Fruit fly (Drosophila melanogaster) whole organism, embryonic: ENCODE measurements around the gene Shmt.

ENCODE experiments used
- Antp ChIP-seq: fragments of 200-800 bp; sonication (Bioruptor generic); optimal IDR thresholded peaks from 3 replicates; lab custom pipeline; 2016; ENCODE audit warnings: missing biosample characterization, missing genetic modification characterization
- B-H2 ChIP-seq: fragments of 200-800 bp; sonication (Bioruptor generic); optimal IDR thresholded peaks from 2 replicates; lab custom pipeline; 2018; ENCODE audit warnings: missing biosample characterization, mild to moderate bottlenecking, missing genetic modification characterization
- CG10147 ChIP-seq: fragments of 200-800 bp; sonication (Bioruptor generic); optimal IDR thresholded peaks from 2 replicates; lab custom pipeline; 2019; ENCODE audit warnings: missing biosample characterization, mild to moderate bottlenecking, missing genetic modification characterization, moderate library complexity
- CG11723 ChIP-seq: fragments of 200-800 bp; sonication (Bioruptor generic); optimal IDR thresholded peaks from 2 replicates; lab custom pipeline; 2017; ENCODE audit warnings: missing biosample characterization, mild to moderate bottlenecking, missing genetic modification characterization
- CG1233 ChIP-seq: fragments of 200-800 bp; sonication (Bioruptor generic); optimal IDR thresholded peaks from 4 replicates; lab custom pipeline; 2018; ENCODE audit warnings: missing biosample characterization, mild to moderate bottlenecking, missing genetic modification characterization
- CG12942 ChIP-seq: fragments of 200-800 bp; sonication (Bioruptor generic); optimal IDR thresholded peaks from 3 replicates; lab custom pipeline; 2016; ENCODE audit warnings: missing biosample characterization, missing genetic modification characterization
- CG13123 ChIP-seq: fragments of 200-800 bp; sonication (Bioruptor generic); optimal IDR thresholded peaks from 2 replicates; lab custom pipeline; 2016; ENCODE audit warnings: missing biosample characterization, missing genetic modification characterization
- CG13775 ChIP-seq: fragments of 200-800 bp; sonication (Bioruptor generic); optimal IDR thresholded peaks from 3 replicates; lab custom pipeline; 2017; ENCODE audit warnings: missing biosample characterization, mild to moderate bottlenecking, missing genetic modification characterization
- CG13894 ChIP-seq: fragments of 200-800 bp; sonication (Bioruptor generic); optimal IDR thresholded peaks from 3 replicates; lab custom pipeline; 2018; ENCODE audit warnings: missing biosample characterization, mild to moderate bottlenecking, missing genetic modification characterization, moderate library complexity
- CG14965 ChIP-seq: fragments of 200-800 bp; sonication (Bioruptor generic); optimal IDR thresholded peaks from 2 replicates; lab custom pipeline; 2016; ENCODE audit warnings: missing biosample characterization, missing genetic modification characterization, borderline replicate concordance
- CG15479 ChIP-seq: fragments of 200-800 bp; sonication (Bioruptor generic); optimal IDR thresholded peaks from 3 replicates; lab custom pipeline; 2019; ENCODE audit warnings: missing biosample characterization, mild to moderate bottlenecking, missing genetic modification characterization, moderate library complexity
- CG1603 ChIP-seq: fragments of 200-800 bp; sonication (Bioruptor generic); optimal IDR thresholded peaks from 2 replicates; lab custom pipeline; 2019; ENCODE audit warnings: missing biosample characterization, mild to moderate bottlenecking, missing genetic modification characterization, moderate library complexity
- CG31365 ChIP-seq: fragments of 200-800 bp; sonication (Bioruptor generic); optimal IDR thresholded peaks from 2 replicates; lab custom pipeline; 2018; ENCODE audit warnings: missing biosample characterization, mild to moderate bottlenecking, missing genetic modification characterization
- CG5953 ChIP-seq: fragments of 200-800 bp; sonication (Bioruptor generic); IDR thresholded peaks from 2 replicates; pipeline ENCODE4 v1.3.6; 2022; ENCODE audit warnings: missing biosample characterization, missing genetic modification characterization
- CG6683 ChIP-seq: fragments of 200-800 bp; sonication (Bioruptor generic); optimal IDR thresholded peaks from 2 replicates; lab custom pipeline; 2017; ENCODE audit warnings: missing biosample characterization, mild to moderate bottlenecking, missing genetic modification characterization, missing genetic modification reagents
- CG8089 ChIP-seq: fragments of 200-800 bp; sonication (Bioruptor generic); optimal IDR thresholded peaks from 3 replicates; lab custom pipeline; 2016; ENCODE audit warnings: missing biosample characterization, missing genetic modification characterization
- CG8944 ChIP-seq: fragments of 200-800 bp; sonication (Bioruptor generic); optimal IDR thresholded peaks from 3 replicates; lab custom pipeline; 2016; ENCODE audit warnings: missing biosample characterization, missing genetic modification characterization
- CHES-1-like ChIP-seq: fragments of 200-800 bp; sonication (Bioruptor generic); optimal IDR thresholded peaks from 2 replicates; lab custom pipeline; 2016; ENCODE audit warnings: missing biosample characterization, missing genetic modification characterization
- CoRest ChIP-seq: fragments of 200-800 bp; sonication (Bioruptor generic); optimal IDR thresholded peaks from 3 replicates; lab custom pipeline; 2018; ENCODE audit warnings: missing biosample characterization, mild to moderate bottlenecking, missing genetic modification characterization, moderate library complexity
- D19B ChIP-seq: fragments of 200-800 bp; sonication (Bioruptor generic); optimal IDR thresholded peaks from 2 replicates; lab custom pipeline; 2017; ENCODE audit warnings: missing biosample characterization, mild to moderate bottlenecking, missing genetic modification characterization
- Dbx ChIP-seq: fragments of 200-800 bp; sonication (Bioruptor generic); IDR thresholded peaks from 3 replicates; pipeline ENCODE4 v1.3.6; 2022; ENCODE audit warnings: missing biosample characterization, missing genetic modification characterization
- Drgx ChIP-seq: fragments of 200-800 bp; sonication (Bioruptor generic); IDR thresholded peaks from 2 replicates; pipeline ENCODE4 v1.3.6; 2022; ENCODE audit warnings: missing biosample characterization, missing genetic modification characterization
- Eip74EF ChIP-seq, 2 experiments: fragments of 200-800 bp in 1 of 2; fragments of >200 bp in 1 of 2; sonication (Bioruptor generic) in 1 of 2; optimal IDR thresholded peaks; 2 replicates each; lab custom pipeline; 2017 to 2019; ENCODE audit warnings: missing biosample characterization in 2 of 2, missing genetic modification characterization in 2 of 2, mild to moderate bottlenecking in 1 of 2, moderate library complexity in 1 of 2
- Hr39 ChIP-seq: fragments of >200 bp; optimal IDR thresholded peaks from 2 replicates; lab custom pipeline; 2017
- Pdp1 ChIP-seq, 2 experiments: fragments of 200-800 bp; sonication (Bioruptor generic); optimal IDR thresholded peaks; 3 replicates each; lab custom pipeline; 2016; ENCODE audit warnings: missing biosample characterization in 2 of 2, missing genetic modification characterization in 2 of 2, mild to moderate bottlenecking in 1 of 2, moderate library complexity in 1 of 2
- Ptx1 ChIP-seq: fragments of 200-800 bp; sonication (Bioruptor generic); IDR thresholded peaks from 2 replicates; pipeline ENCODE4 v1.3.6; 2022; ENCODE audit warnings: missing biosample characterization, missing genetic modification characterization
- Spps ChIP-seq: fragments of 200-800 bp; sonication (Bioruptor generic); optimal IDR thresholded peaks from 2 replicates; lab custom pipeline; 2018; ENCODE audit warnings: missing biosample characterization, mild to moderate bottlenecking, missing genetic modification characterization
- Sry-β ChIP-seq: fragments of 200-800 bp; sonication (Bioruptor generic); optimal IDR thresholded peaks from 2 replicates; lab custom pipeline; 2018; ENCODE audit warnings: missing biosample characterization, mild to moderate bottlenecking, missing genetic modification characterization, moderate library complexity
- Trl ChIP-seq, 3 experiments: fragments of >200 bp in 2 of 3; fragments of 200-800 bp in 1 of 3; sonication (Bioruptor generic) in 1 of 3; optimal IDR thresholded peaks; 2 replicates in 1 of 3; 3 replicates in 2 of 3; lab custom pipeline; 2016 to 2017; ENCODE audit warnings: missing biosample characterization in 1 of 3, missing genetic modification characterization in 1 of 3
- Usf ChIP-seq: fragments of 200-800 bp; sonication (Bioruptor generic); optimal IDR thresholded peaks from 2 replicates; lab custom pipeline; 2017; ENCODE audit warnings: missing genotype, missing biosample characterization, missing genetic modification characterization
- Xrp1 ChIP-seq: fragments of 200-800 bp; sonication (Bioruptor generic); IDR thresholded peaks from 2 replicates; pipeline ENCODE4 v1.3.6; 2022; ENCODE audit warnings: missing biosample characterization, missing genetic modification characterization
- ash1 ChIP-seq: fragments of 200-800 bp; sonication (Bioruptor generic); optimal IDR thresholded peaks from 2 replicates; lab custom pipeline; 2018; ENCODE audit warnings: missing biosample characterization, mild to moderate bottlenecking, missing genetic modification characterization
- cas ChIP-seq: fragments of 200-800 bp; sonication (Bioruptor generic); IDR thresholded peaks from 2 replicates; pipeline ENCODE4 v1.3.6; 2022; ENCODE audit warnings: missing biosample characterization, missing genetic modification characterization
- chinmo ChIP-seq: fragments of 200-800 bp; sonication (Bioruptor generic); IDR thresholded peaks from 4 replicates; pipeline ENCODE4 v1.3.6; 2022; ENCODE audit warnings: missing biosample characterization, missing genetic modification characterization; ENCODE audit not compliant: partially characterized antibody
- dpn ChIP-seq, 2 experiments: fragments of 200-800 bp; sonication (Bioruptor generic); optimal IDR thresholded peaks; 3 replicates each; lab custom pipeline; 2016; ENCODE audit warnings: missing biosample characterization in 2 of 2, missing genetic modification characterization in 2 of 2
- ems ChIP-seq: fragments of 200-800 bp; sonication (Bioruptor generic); optimal IDR thresholded peaks from 3 replicates; lab custom pipeline; 2016; ENCODE audit warnings: missing biosample characterization, missing genetic modification characterization
- fd96Cb ChIP-seq: fragments of 200-800 bp; sonication (Bioruptor generic); optimal IDR thresholded peaks from 2 replicates; lab custom pipeline; 2018; ENCODE audit warnings: missing biosample characterization, mild to moderate bottlenecking, missing genetic modification characterization, moderate library complexity
- gfzf ChIP-seq: fragments of 200-800 bp; sonication (Bioruptor generic); optimal IDR thresholded peaks from 2 replicates; lab custom pipeline; 2016; ENCODE audit warnings: missing biosample characterization, mild to moderate bottlenecking, missing genetic modification characterization, moderate library complexity
- lola ChIP-seq, 3 experiments: fragments of >200 bp in 2 of 3; fragments of 200-800 bp in 1 of 3; sonication (Bioruptor generic) in 1 of 3; optimal IDR thresholded peaks; 2 replicates each; lab custom pipeline; 2017 to 2019; ENCODE audit warnings: missing biosample characterization in 3 of 3, missing genetic modification characterization in 3 of 3, mild to moderate bottlenecking in 1 of 3, moderate library complexity in 1 of 3
- org-1 ChIP-seq: fragments of 200-800 bp; sonication (Bioruptor generic); optimal IDR thresholded peaks from 2 replicates; lab custom pipeline; 2017; ENCODE audit warnings: missing biosample characterization, missing genetic modification characterization
- p53 ChIP-seq: fragments of 200-800 bp; sonication (Bioruptor generic); optimal IDR thresholded peaks from 2 replicates; lab custom pipeline; 2016; ENCODE audit warnings: missing biosample characterization, missing genetic modification characterization
- pan ChIP-seq, 4 experiments: fragments of >200 bp in 3 of 4; fragments of 200-800 bp in 1 of 4; sonication (Bioruptor generic) in 1 of 4; optimal IDR thresholded peaks in 3 of 4; IDR thresholded peaks in 1 of 4; 2 replicates each; pipeline versions ENCODE4 v1.3.6 to Lab custom; 2017 to 2022; ENCODE audit warnings: missing biosample characterization in 2 of 4, missing genetic modification characterization in 2 of 4, mixed read lengths in 1 of 4
- pzg ChIP-seq: fragments of 200-800 bp; sonication (Bioruptor generic); optimal IDR thresholded peaks from 3 replicates; lab custom pipeline; 2018; ENCODE audit warnings: missing biosample characterization, mild to moderate bottlenecking, missing genetic modification characterization, moderate library complexity
- ro ChIP-seq: fragments of 200-800 bp; sonication (Bioruptor generic); IDR thresholded peaks from 2 replicates; pipeline ENCODE4 v1.3.6; 2022; ENCODE audit warnings: missing biosample characterization, missing genetic modification characterization
- seq ChIP-seq: fragments of 200-800 bp; sonication (Bioruptor generic); IDR thresholded peaks from 2 replicates; pipeline ENCODE4 v1.3.6; 2022; ENCODE audit warnings: missing biosample characterization, missing genetic modification characterization
- tx ChIP-seq: fragments of 200-800 bp; sonication (Bioruptor generic); optimal IDR thresholded peaks from 2 replicates; lab custom pipeline; 2016; ENCODE audit warnings: missing biosample characterization, missing genetic modification characterization
- vnd ChIP-seq: fragments of 200-800 bp; sonication (Bioruptor generic); IDR thresholded peaks from 3 replicates; pipeline ENCODE4 v1.3.6; 2022; ENCODE audit warnings: missing biosample characterization, missing genetic modification characterization; ENCODE audit not compliant: partially characterized antibody

Gene Shmt

dm6 chrX:5880139-5880924 is 36.3 kb downstream of the Shmt start (continued):
- TF ChIP-seq CG10147 (GFP tag; lab: Kevin White, UChicago), result peak; percentile 34
- peak; percentile 17 for TF ChIP-seq CG8944 (GFP tag; lab: Kevin White, UChicago)
- peak in 1 of 2 experiments; percentile 76 for TF ChIP-seq Eip74EF (GFP tag; optimal IDR thresholded peaks at IDR 0.05; lab: Kevin White, UChicago)
- TF ChIP-seq ro (GFP tag; lab: Robert Waterston, UW), result no peak
- no peak for TF ChIP-seq CG14965 (GFP tag; lab: Kevin White, UChicago)
- TF ChIP-seq Spps, result peak; percentile 6
- TF ChIP-seq lola (GFP tag; optimal IDR thresholded peaks at IDR 0.05; lab: Kevin White, UChicago), result peak in 1 of 3 experiments; percentile 37
- no peak for TF ChIP-seq CG5953 (GFP tag; lab: Robert Waterston, UW)
- peak; percentile 48 for TF ChIP-seq org-1 (GFP tag; lab: Kevin White, UChicago)
- peak; percentile 62 for TF ChIP-seq Ptx1 (GFP tag; lab: Robert Waterston, UW)
- peak; percentile 49 for TF ChIP-seq CoRest (tag; lab: Kevin White, UChicago)
- peak; percentile 30 for TF ChIP-seq CG13894
- no peak for TF ChIP-seq Hr39
- TF ChIP-seq chinmo (GFP tag; lab: Robert Waterston, UW), result peak; percentile 58; the same call in 1 of the 4 replicates
- peak; percentile 65 for TF ChIP-seq CG1603 (tag; lab: Kevin White, UChicago)
- peak; percentile 65 for TF ChIP-seq Xrp1 (GFP tag; lab: Robert Waterston, UW)
- peak; percentile 86 for TF ChIP-seq Drgx (GFP tag; lab: Robert Waterston, UW)
- TF ChIP-seq CG11723 (GFP tag; lab: Kevin White, UChicago), result peak; percentile 5
- TF ChIP-seq Dbx (GFP tag; lab: Robert Waterston, UW), result peak; percentile 33; the same call in 1 of the 3 replicates
- peak; percentile 29 for TF ChIP-seq CG8089 (GFP tag; lab: Kevin White, UChicago)
- peak; percentile 21 for TF ChIP-seq CG6683 (GFP tag; lab: Kevin White, UChicago)
- no peak for TF ChIP-seq ash1 (GFP tag; lab: Kevin White, UChicago)
- peak; percentile 35 for TF ChIP-seq ems (GFP tag; lab: Kevin White, UChicago)
- TF ChIP-seq CHES-1-like (GFP tag; lab: Kevin White, UChicago), result peak; percentile 46
- peak; percentile 47; the same call in 1 of the 2 replicates for TF ChIP-seq seq
- no peak for TF ChIP-seq Sry-β (GFP tag; lab: Kevin White, UChicago)
- TF ChIP-seq Trl (optimal IDR thresholded peaks at IDR 0.05; lab: Kevin White, UChicago), result no peak
- TF ChIP-seq Trl (GFP tag; optimal IDR thresholded peaks at IDR 0.05; lab: Kevin White, UChicago), result peak; percentile 47
- peak; percentile 8 for TF ChIP-seq CG13775
- TF ChIP-seq CG12942 (GFP tag; lab: Kevin White, UChicago), result peak; percentile 30
- no peak for TF ChIP-seq p53 (GFP tag; lab: Kevin White, UChicago)
- TF ChIP-seq Pdp1 (GFP tag; optimal IDR thresholded peaks at IDR 0.05; lab: Kevin White, UChicago), result peak in 1 of 2 experiments; percentile 89
- TF ChIP-seq pzg (GFP tag; lab: Kevin White, UChicago), result no peak
- peak; percentile 31 for TF ChIP-seq CG13123 (GFP tag; lab: Kevin White, UChicago)
- peak; percentile 59 for TF ChIP-seq CG15479
- TF ChIP-seq CG1233 (GFP tag; lab: Kevin White, UChicago), result peak; percentile 18
- TF ChIP-seq gfzf (GFP tag; lab: Kevin White, UChicago), result no peak
- no peak; the same call in 1 of the 2 replicates for TF ChIP-seq cas (GFP tag; lab: Robert Waterston, UW)
- peak; percentile 24 for TF ChIP-seq tx
- TF ChIP-seq Antp, result peak; percentile 14
- no peak for TF ChIP-seq vnd (GFP tag; lab: Robert Waterston, UW)
- TF ChIP-seq fd96Cb (tag; lab: Kevin White, UChicago), result peak; percentile 2
- no peak for TF ChIP-seq CG31365 (tag; lab: Kevin White, UChicago)
- TF ChIP-seq Usf, result no peak
- peak; percentile 31 for TF ChIP-seq B-H2
- peak; percentile 27 for TF ChIP-seq D19B
- no peak for TF ChIP-seq pan (optimal IDR thresholded peaks at IDR 0.05; lab: Kevin White, UChicago)
- TF ChIP-seq pan (GFP tag; optimal IDR thresholded peaks at IDR 0.05 in 1 of 2, IDR thresholded peaks at IDR 0.05 in 1 of 2), result peak in 1 of 2 experiments; percentile 40
- peak in 1 of 2 experiments; percentile 52 for TF ChIP-seq dpn (GFP tag; optimal IDR thresholded peaks at IDR 0.05; lab: Kevin White, UChicago)
